Worm (Caenorhabditis elegans) whole organism, L3 larva: ENCODE results near the gene Y38H6C.15.

Experiments used
- aly-2 ChIP-seq: fragments of 150-350 bp; optimal IDR thresholded peaks from 2 replicates; lab custom pipeline; 2014; ENCODE audit warnings: missing biosample characterization, missing genetic modification characterization
- lin-39 ChIP-seq: fragments of 150-350 bp; optimal IDR thresholded peaks from 2 replicates; lab custom pipeline; 2018; ENCODE audit warnings: missing biosample characterization, missing genetic modification reagents, missing genetic modification characterization
- nhr-237 ChIP-seq: fragments of 150-350 bp; optimal IDR thresholded peaks from 2 replicates; lab custom pipeline; 2014; ENCODE audit warnings: missing biosample characterization, missing genetic modification characterization
- nhr-28 ChIP-seq: fragments of 150-350 bp; optimal IDR thresholded peaks from 2 replicates; lab custom pipeline; 2014; ENCODE audit warnings: missing biosample characterization, missing genetic modification characterization
- nhr-76 ChIP-seq: fragments of 150-350 bp; sonication (generic microtip); optimal IDR thresholded peaks from 5 replicates; lab custom pipeline; 2014; ENCODE audit warnings: missing biosample characterization, missing genetic modification characterization
- nhr-77 ChIP-seq: fragments of 150-350 bp; optimal IDR thresholded peaks from 2 replicates; lab custom pipeline; 2014; ENCODE audit warnings: missing biosample characterization, missing genetic modification characterization
- zag-1 ChIP-seq: fragments of 150-350 bp; optimal IDR thresholded peaks from 2 replicates; lab custom pipeline; 2014; ENCODE audit warnings: missing biosample characterization, missing genetic modification characterization
- ztf-4 ChIP-seq: fragments of 150-350 bp; optimal IDR thresholded peaks from 2 replicates; lab custom pipeline; 2014; ENCODE audit warnings: missing biosample characterization, missing genetic modification characterization

DNA sequence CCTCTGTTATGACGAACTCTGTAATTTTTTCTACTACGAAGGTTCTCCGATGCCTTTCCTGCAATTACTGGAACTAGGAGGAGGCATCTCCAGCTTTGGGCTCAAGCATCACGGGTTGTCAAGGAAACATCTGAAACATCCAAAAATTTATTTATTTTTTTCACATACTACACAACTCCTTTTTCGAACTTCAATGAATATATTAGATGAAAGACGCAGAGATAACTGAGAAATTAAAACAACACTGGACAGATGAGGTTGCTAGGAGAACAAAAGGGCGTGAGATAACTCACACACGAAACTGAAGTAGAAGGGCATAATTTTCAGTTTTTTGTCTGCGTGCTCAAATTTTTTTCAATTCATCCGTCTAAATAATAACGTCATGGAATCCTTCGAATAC lies 8.6 kb downstream of the Y38H6C.15 start, which contains the start of gene Y38H6C.13:
- TF ChIP-seq nhr-76 (no peak), aly-2 (tag; lab: Kevin White, UChicago) (no peak), zag-1 (tag; lab: Kevin White, UChicago) (no peak), nhr-28 (tag; lab: Kevin White, UChicago) (no peak), ztf-4 (tag; lab: Kevin White, UChicago) (no peak), lin-39 (no peak), nhr-77 (tag; lab: Kevin White, UChicago) (no peak), nhr-237 (tag; lab: Kevin White, UChicago) (no peak)
